Worm (Caenorhabditis elegans) whole organism, L2 larva: ENCODE data around the gene ZK1248.11.

ENCODE experiments used
- C34F6.9 ChIP-seq: fragments of 150-350 bp; optimal IDR thresholded peaks from 2 replicates; lab custom pipeline; 2014; ENCODE audit warnings: missing biosample characterization, missing genetic modification characterization
- F13H6.1 ChIP-seq: sonication (generic microtip); optimal IDR thresholded peaks from 2 replicates; lab custom pipeline; 2016; ENCODE audit warnings: missing genetic modification characterization, missing compliant biosample characterization
- R02D3.7 ChIP-seq: fragments of 150-350 bp; optimal IDR thresholded peaks from 2 replicates; lab custom pipeline; 2014; ENCODE audit warnings: missing biosample characterization, missing genetic modification characterization
- Y55F3AM.14 ChIP-seq: fragments of 200-800 bp; sonication (Bioruptor generic); optimal IDR thresholded peaks from 2 replicates; lab custom pipeline; 2018; ENCODE audit warnings: mild to moderate bottlenecking, missing genetic modification characterization, missing compliant biosample characterization
- ZK546.5 ChIP-seq: sonication (generic microtip); optimal IDR thresholded peaks from 2 replicates; lab custom pipeline; 2017; ENCODE audit warnings: missing biosample characterization, missing genetic modification characterization
- alr-1 ChIP-seq: fragments of 150-350 bp; optimal IDR thresholded peaks from 2 replicates; lab custom pipeline; 2014; ENCODE audit warnings: missing biosample characterization, missing genetic modification characterization
- aly-2 ChIP-seq: fragments of 150-350 bp; optimal IDR thresholded peaks from 2 replicates; lab custom pipeline; 2014; ENCODE audit warnings: missing biosample characterization, missing genetic modification characterization
- ama-1 ChIP-seq: fragments of 150-350 bp; optimal IDR thresholded peaks from 2 replicates; lab custom pipeline; 2018; ENCODE audit warnings: inconsistent platforms
- blmp-1 ChIP-seq: sonication (generic microtip); optimal IDR thresholded peaks from 2 replicates; lab custom pipeline; 2017; ENCODE audit warnings: missing genetic modification characterization, mild to moderate bottlenecking, missing compliant biosample characterization, antibody characterized with exemption, moderate library complexity; ENCODE audit not compliant: insufficient read depth
- ceh-16 ChIP-seq: fragments of 150-350 bp; optimal IDR thresholded peaks from 2 replicates; lab custom pipeline; 2014; ENCODE audit warnings: missing biosample characterization, missing genetic modification characterization
- ceh-82 ChIP-seq: fragments of 150-350 bp; optimal IDR thresholded peaks from 2 replicates; lab custom pipeline; 2014; ENCODE audit warnings: missing biosample characterization, missing genetic modification characterization
- crh-2 ChIP-seq: sonication (generic microtip); optimal IDR thresholded peaks from 2 replicates; lab custom pipeline; 2017; ENCODE audit warnings: missing biosample characterization, missing genetic modification characterization
- dmd-4 ChIP-seq: sonication (generic microtip); optimal IDR thresholded peaks from 2 replicates; lab custom pipeline; 2017; ENCODE audit warnings: missing biosample characterization, missing genetic modification characterization
- egl-27 ChIP-seq: sonication (generic microtip); optimal IDR thresholded peaks from 3 replicates; lab custom pipeline; 2017; ENCODE audit warnings: missing biosample characterization, missing genetic modification reagents, missing genetic modification characterization
- elt-1 ChIP-seq: fragments of 150-350 bp; optimal IDR thresholded peaks from 2 replicates; lab custom pipeline; 2014; ENCODE audit warnings: missing biosample characterization, missing genetic modification characterization
- elt-3 ChIP-seq: sonication (generic microtip); optimal IDR thresholded peaks from 2 replicates; lab custom pipeline; 2017; ENCODE audit warnings: missing biosample characterization, missing genetic modification characterization
- fos-1 ChIP-seq: fragments of 150-350 bp; optimal IDR thresholded peaks from 2 replicates; lab custom pipeline; 2014; ENCODE audit warnings: missing biosample characterization, missing genetic modification characterization
- gmeb-1 ChIP-seq: fragments of 150-350 bp; optimal IDR thresholded peaks from 2 replicates; lab custom pipeline; 2014; ENCODE audit warnings: missing biosample characterization, missing genetic modification characterization
- lin-11 ChIP-seq: fragments of 150-350 bp; sonication (generic microtip); optimal IDR thresholded peaks from 2 replicates; lab custom pipeline; 2014; ENCODE audit warnings: missing biosample characterization, missing genetic modification characterization, inconsistent platforms, mixed read lengths
- lin-13 ChIP-seq: fragments of 150-350 bp; optimal IDR thresholded peaks from 2 replicates; lab custom pipeline; 2014; ENCODE audit warnings: missing biosample characterization, missing genetic modification reagents, missing genetic modification characterization
- lin-39 ChIP-seq: fragments of 150-350 bp; optimal IDR thresholded peaks from 2 replicates; lab custom pipeline; 2014; ENCODE audit warnings: missing biosample characterization, missing genetic modification reagents, missing genetic modification characterization
- lsy-2 ChIP-seq, 2 experiments: fragments of 150-350 bp in 1 of 2; sonication (generic microtip) in 1 of 2; optimal IDR thresholded peaks; 2 replicates each; lab custom pipeline; 2014 to 2017; ENCODE audit warnings: missing biosample characterization in 2 of 2, missing genetic modification characterization in 2 of 2
- mab-5 ChIP-seq: fragments of 150-350 bp; optimal IDR thresholded peaks from 2 replicates; lab custom pipeline; 2014; ENCODE audit warnings: missing biosample characterization, missing genetic modification characterization
- mdl-1 ChIP-seq, 2 experiments: fragments of 150-350 bp in 1 of 2; sonication (generic microtip) in 1 of 2; optimal IDR thresholded peaks; 2 replicates each; lab custom pipeline; 2017; ENCODE audit warnings: missing biosample characterization in 2 of 2, missing genetic modification characterization in 2 of 2
- nhr-11 ChIP-seq: fragments of 150-350 bp; optimal IDR thresholded peaks from 2 replicates; lab custom pipeline; 2014; ENCODE audit warnings: missing biosample characterization, missing genetic modification characterization
- nhr-12 ChIP-seq: fragments of 150-350 bp; optimal IDR thresholded peaks from 2 replicates; lab custom pipeline; 2014; ENCODE audit warnings: missing biosample characterization, missing genetic modification characterization
- nhr-129 ChIP-seq: fragments of 150-350 bp; optimal IDR thresholded peaks from 2 replicates; lab custom pipeline; 2014; ENCODE audit warnings: missing biosample characterization, missing genetic modification characterization
- nhr-21 ChIP-seq: fragments of 150-350 bp; optimal IDR thresholded peaks from 2 replicates; lab custom pipeline; 2014; ENCODE audit warnings: missing biosample characterization, missing genetic modification characterization
- nhr-23 ChIP-seq: fragments of 150-350 bp; optimal IDR thresholded peaks from 2 replicates; lab custom pipeline; 2014; ENCODE audit warnings: missing biosample characterization, missing genetic modification reagents, missing genetic modification characterization
- nhr-237 ChIP-seq: fragments of 150-350 bp; optimal IDR thresholded peaks from 2 replicates; lab custom pipeline; 2014; ENCODE audit warnings: missing biosample characterization, missing genetic modification characterization
- nhr-25 ChIP-seq: fragments of 150-350 bp; sonication (generic microtip); optimal IDR thresholded peaks from 3 replicates; lab custom pipeline; 2014; ENCODE audit warnings: missing biosample characterization, missing genetic modification characterization
- nhr-6 ChIP-seq: fragments of 150-350 bp; optimal IDR thresholded peaks from 2 replicates; lab custom pipeline; 2014; ENCODE audit warnings: missing biosample characterization, missing genetic modification characterization
- nhr-77 ChIP-seq: fragments of 150-350 bp; optimal IDR thresholded peaks from 2 replicates; lab custom pipeline; 2014; ENCODE audit warnings: missing biosample characterization, missing genetic modification characterization
- peb-1 ChIP-seq: fragments of 150-350 bp; optimal IDR thresholded peaks from 2 replicates; lab custom pipeline; 2014; ENCODE audit warnings: missing biosample characterization, missing genetic modification characterization
- sem-4 ChIP-seq: fragments of 150-350 bp; optimal IDR thresholded peaks from 2 replicates; lab custom pipeline; 2014; ENCODE audit warnings: missing biosample characterization, missing genetic modification reagents, missing genetic modification characterization
- skn-1 ChIP-seq: sonication (generic microtip); optimal IDR thresholded peaks from 2 replicates; lab custom pipeline; 2017; ENCODE audit warnings: missing biosample characterization, missing genetic modification characterization
- sma-9 ChIP-seq, 2 experiments: fragments of 150-350 bp in 1 of 2; sonication (generic microtip) in 1 of 2; optimal IDR thresholded peaks; 2 replicates each; lab custom pipeline; 2014 to 2016; ENCODE audit warnings: missing genetic modification characterization in 2 of 2, mild to moderate bottlenecking in 1 of 2, missing biosample characterization in 1 of 2, missing compliant biosample characterization in 1 of 2, missing genetic modification reagents in 1 of 2, moderate library complexity in 1 of 2
- snpc-4 ChIP-seq: fragments of 150-350 bp; optimal IDR thresholded peaks from 2 replicates; lab custom pipeline; 2014; ENCODE audit warnings: missing biosample characterization, missing genetic modification characterization
- unc-39 ChIP-seq: fragments of 150-350 bp; optimal IDR thresholded peaks from 2 replicates; lab custom pipeline; 2014; ENCODE audit warnings: missing biosample characterization, missing genetic modification characterization
- unc-55 ChIP-seq: fragments of 150-350 bp; sonication (generic microtip); optimal IDR thresholded peaks from 3 replicates; lab custom pipeline; 2014; ENCODE audit warnings: missing biosample characterization, missing genetic modification reagents, missing genetic modification characterization
- unc-62 ChIP-seq: fragments of 150-350 bp; optimal IDR thresholded peaks from 2 replicates; lab custom pipeline; 2014; ENCODE audit warnings: missing biosample characterization, missing genetic modification reagents, missing genetic modification characterization
- zag-1 ChIP-seq: fragments of 150-350 bp; optimal IDR thresholded peaks from 2 replicates; lab custom pipeline; 2014; ENCODE audit warnings: missing biosample characterization, missing genetic modification characterization
- ztf-1 ChIP-seq: fragments of 200-800 bp; sonication (Bioruptor generic); conservative IDR thresholded peaks from 2 replicates; pipeline ENCODE4 v1.3.6; 2022; ENCODE audit warnings: missing genetic modification characterization, missing compliant biosample characterization
- ztf-11 ChIP-seq: sonication (generic microtip); optimal IDR thresholded peaks from 2 replicates; lab custom pipeline; 2017; ENCODE audit warnings: missing biosample characterization, missing genetic modification characterization
- ztf-4 ChIP-seq: fragments of 150-350 bp; optimal IDR thresholded peaks from 2 replicates; lab custom pipeline; 2014; ENCODE audit warnings: missing biosample characterization, missing genetic modification characterization

Gene ZK1248.11

ce11 chrII:5852007-5852406, 23.6 kb upstream of the ZK1248.11 start, which contains the start of gene H41C03.2:
H41C03.2 (minus strand) TSS chrII:5852107.
- TF ChIP-seq ztf-11 (tag; lab: Kevin White, UChicago) (no peak), unc-62 (GFP tag; lab: Kevin White, UChicago) (no peak), dmd-4 (tag; lab: Kevin White, UChicago) (no peak), nhr-11 (no peak), ceh-16 (tag; lab: Kevin White, UChicago) (no peak), zag-1 (tag; lab: Kevin White, UChicago) (no peak), skn-1 (no peak), unc-55 (no peak), Y55F3AM.14 (GFP tag; lab: Kevin White, UChicago) (no peak), snpc-4 (tag; lab: Kevin White, UChicago) (no peak), sem-4 (tag; lab: Kevin White, UChicago) (no peak), R02D3.7 (tag; lab: Kevin White, UChicago) (no peak), sma-9 (GFP tag; optimal IDR thresholded peaks at IDR 0.05; lab: Kevin White, UChicago) (no peak), sma-9 (tag; optimal IDR thresholded peaks at IDR 0.05; lab: Kevin White, UChicago) (no peak), nhr-77 (no peak)

DNA sequence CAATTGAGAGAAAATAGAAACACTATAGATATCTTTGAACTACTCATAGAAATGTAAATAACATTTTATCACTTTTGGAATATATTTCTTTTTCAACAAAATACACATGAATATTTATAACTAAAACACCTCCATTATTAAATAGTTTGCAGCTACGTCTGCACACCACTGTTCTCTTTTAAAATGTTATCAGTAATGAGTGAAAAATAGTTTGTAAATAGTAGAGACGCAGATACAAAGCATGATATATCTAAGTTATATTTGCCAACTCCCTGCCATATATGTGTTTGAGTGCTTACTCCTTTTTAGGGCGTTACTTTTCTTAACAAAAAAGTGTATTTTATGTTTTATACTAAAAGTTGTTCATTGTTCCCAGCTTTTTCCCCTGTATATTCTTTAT, 17.8 kb upstream of the ZK1248.11 start:
- TF ChIP-seq peb-1 (tag; lab: Kevin White, UChicago) (no peak), fos-1 (peak; percentile 25)

DNA sequence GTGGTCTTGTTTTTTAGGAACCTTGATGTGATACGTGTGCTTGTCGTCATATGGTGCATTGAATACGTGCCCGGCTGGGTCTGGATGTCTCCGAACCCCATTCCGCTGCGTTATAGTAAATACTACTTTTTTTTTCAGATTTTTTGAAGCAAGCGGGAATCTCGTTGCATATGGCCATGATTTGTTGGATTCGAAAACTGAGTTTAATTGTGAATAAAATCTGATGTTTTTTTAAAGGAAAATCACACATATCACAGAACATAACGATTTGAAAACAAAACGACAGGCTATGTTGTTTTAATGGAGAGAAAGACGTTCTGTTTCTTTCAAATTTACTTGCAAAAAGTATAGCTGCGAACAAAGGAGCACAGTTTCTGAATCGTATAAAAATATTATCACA, 17.1 kb upstream of the ZK1248.11 start, which contains the start of the genes ZK1248.17 and H41C03.3:
TSS of gene ZK1248.17 (minus strand) at position 101 of the 400 bp plus-strand sequence.
TSS of gene H41C03.3 (plus strand) at position 337 of the 400 bp plus-strand sequence.
- TF ChIP-seq fos-1 (no peak), sem-4 (tag; lab: Kevin White, UChicago) (no peak), mab-5 (no peak), nhr-21 (tag; lab: Kevin White, UChicago) (no peak), mdl-1 (tag; optimal IDR thresholded peaks at IDR 0.05; lab: Kevin White, UChicago) (no peak)

ce11 chrII:5844694-5845129, 16.3 kb upstream of the ZK1248.11 start:
- no peak for TF ChIP-seq peb-1 (tag; lab: Kevin White, UChicago)
- TF ChIP-seq ztf-4: peak; percentile 99
- peak; percentile 96 for TF ChIP-seq lin-39
- TF ChIP-seq dmd-4 (tag; lab: Kevin White, UChicago): peak; percentile 79
- TF ChIP-seq ceh-82 (tag; lab: Kevin White, UChicago): peak; percentile 90
- peak; percentile 99 for TF ChIP-seq lin-11 (tag; lab: Kevin White, UChicago)
- peak; percentile 92 to 93 for TF ChIP-seq mdl-1 (tag; optimal IDR thresholded peaks at IDR 0.05; lab: Kevin White, UChicago)
- peak; percentile 100 for TF ChIP-seq snpc-4 (tag; lab: Kevin White, UChicago)
- 0 out of 2 replicates have a peak, but pooled peaks have one; percentile 81 for TF ChIP-seq ztf-1
- TF ChIP-seq unc-62 (GFP tag; lab: Kevin White, UChicago): peak; percentile 83
- TF ChIP-seq nhr-77: peak; percentile 93
- TF ChIP-seq zag-1 (tag; lab: Kevin White, UChicago): peak; percentile 99
- peak; percentile 95 for TF ChIP-seq nhr-237 (tag; lab: Kevin White, UChicago)
- TF ChIP-seq gmeb-1 (tag; lab: Kevin White, UChicago): peak; percentile 95
- TF ChIP-seq elt-1: peak; percentile 45
- peak; percentile 63 for TF ChIP-seq unc-39 (tag; lab: Kevin White, UChicago)
- TF ChIP-seq ZK546.5 (tag; lab: Kevin White, UChicago): peak; percentile 85
- peak; percentile 81 for TF ChIP-seq skn-1
- peak; percentile 99 for TF ChIP-seq crh-2 (tag; lab: Kevin White, UChicago)
- TF ChIP-seq C34F6.9 (tag; lab: Kevin White, UChicago): peak; percentile 100
- peak; percentile 82 for TF ChIP-seq blmp-1 (tag; lab: Kevin White, UChicago)
- peak; percentile 98 for TF ChIP-seq nhr-6 (tag; lab: Kevin White, UChicago)
- TF ChIP-seq aly-2 (tag; lab: Kevin White, UChicago): peak; percentile 94
- peak; percentile 100 for TF ChIP-seq ama-1 (lab: Kevin White, UChicago)
- peak; percentile 98 for TF ChIP-seq fos-1
- TF ChIP-seq egl-27 (tag; lab: Kevin White, UChicago): peak; percentile 99
- peak; percentile 99 for TF ChIP-seq unc-55
- peak; percentile 98 for TF ChIP-seq lin-13 (GFP tag; lab: Kevin White, UChicago)
- no peak for TF ChIP-seq alr-1 (tag; lab: Kevin White, UChicago)
- TF ChIP-seq sma-9 (GFP tag; optimal IDR thresholded peaks at IDR 0.05; lab: Kevin White, UChicago): peak; percentile 98
- TF ChIP-seq sma-9 (tag; optimal IDR thresholded peaks at IDR 0.05; lab: Kevin White, UChicago): peak; percentile 71
- TF ChIP-seq nhr-25: peak; percentile 99
- no peak for TF ChIP-seq elt-3 (tag; lab: Kevin White, UChicago)
- TF ChIP-seq nhr-12: peak; percentile 59
- TF ChIP-seq nhr-23 (tag; lab: Kevin White, UChicago): no peak
- peak; percentile 83 for TF ChIP-seq R02D3.7 (tag; lab: Kevin White, UChicago)
- peak; percentile 99 for TF ChIP-seq nhr-129
- peak; percentile 97 for TF ChIP-seq Y55F3AM.14 (GFP tag; lab: Kevin White, UChicago)
- TF ChIP-seq ztf-11 (tag; lab: Kevin White, UChicago): peak; percentile 85
- TF ChIP-seq mab-5: peak; percentile 98
- TF ChIP-seq F13H6.1 (tag; lab: Kevin White, UChicago): peak; percentile 99
- peak; percentile 97 for TF ChIP-seq lsy-2 (tag; optimal IDR thresholded peaks at IDR 0.05; lab: Kevin White, UChicago)
